Worm (Caenorhabditis elegans): ENCODE data around the gene C12D12.3.

DNA sequence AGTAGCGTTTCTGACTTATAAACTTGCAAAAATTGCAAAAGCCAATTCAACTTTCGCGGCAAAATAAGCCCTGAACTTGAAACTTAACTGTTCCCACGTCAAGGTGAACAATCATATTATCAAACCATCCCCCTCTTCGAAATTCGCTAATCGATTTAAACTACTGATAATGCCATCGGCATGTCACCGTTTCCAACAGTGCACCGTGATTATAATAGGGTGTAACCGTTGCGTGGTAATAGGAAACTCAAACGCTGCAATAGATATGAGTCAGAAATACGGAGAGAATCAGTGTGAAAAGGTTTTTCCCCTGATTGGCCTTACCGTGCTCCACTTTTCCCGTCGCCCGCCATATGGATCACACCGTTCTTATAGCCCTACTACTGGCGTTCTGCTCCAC, 11.8 kb downstream of the C12D12.3 start:
- TF ChIP-seq pes-1 (GFP tag; IDR thresholded peaks at IDR 0.05) (no peak), hnd-1 (tag; optimal IDR thresholded peaks at IDR 0.05) (no peak), tbx-11 (GFP tag; IDR thresholded peaks at IDR 0.05) (no peak), hmbx-1 (tag; optimal IDR thresholded peaks at IDR 0.05) (no peak), tbx-37 (GFP tag; conservative IDR thresholded peaks at IDR 0.05) (no peak), ets-7 (tag; optimal IDR thresholded peaks at IDR 0.05) (no peak), ama-1 (optimal IDR thresholded peaks at IDR 0.05) (no peak), ceh-13 (GFP tag; optimal IDR thresholded peaks at IDR 0.05) (no peak), hmg-4 (GFP tag; optimal IDR thresholded peaks at IDR 0.05) (no peak)
